Worm (Caenorhabditis elegans): ENCODE data around the gene F23D12.7.

F23D12.7 gene

DNA sequence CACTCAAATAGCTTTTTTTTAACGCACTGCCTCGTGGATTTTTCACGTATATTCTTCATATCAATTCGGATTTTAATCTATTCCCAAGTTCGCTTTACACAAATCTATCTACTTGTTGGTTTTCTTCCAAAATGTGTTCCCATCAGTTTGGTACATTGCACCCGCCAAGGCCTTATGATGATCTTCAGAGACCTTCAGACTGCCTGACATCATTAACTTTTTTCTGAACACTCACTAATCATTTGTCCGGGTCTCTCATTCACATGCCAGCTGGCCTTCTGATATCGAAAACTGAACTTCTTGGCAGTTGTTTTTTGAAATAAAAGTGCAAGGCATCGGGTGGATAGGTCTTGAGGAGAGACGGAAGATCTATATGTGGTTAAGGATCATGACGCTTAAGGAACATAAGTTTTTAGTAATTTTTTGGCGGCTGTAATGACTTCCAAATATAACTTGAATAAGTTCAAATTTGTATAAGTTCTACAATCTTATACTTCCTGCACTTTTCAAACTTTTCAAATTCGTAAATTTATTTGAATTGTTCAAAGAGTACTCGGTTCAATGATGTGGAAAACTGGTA lies 46.3 kb upstream of the F23D12.7 start:
- TF ChIP-seq F44E2.7 (GFP tag; IDR thresholded peaks at IDR 0.05) (no peak), unc-62 (GFP tag; optimal IDR thresholded peaks at IDR 0.05 in 1 of 2) (peak in 1 of 2 experiments; percentile 97), unc-62 (tag; optimal IDR thresholded peaks at IDR 0.05) (no peak), mdl-1 (tag; optimal IDR thresholded peaks at IDR 0.05) (peak in 1 of 2 experiments; percentile 45), tra-1 (GFP tag; IDR thresholded peaks at IDR 0.05) (peak; percentile 45; the same call in 1 of the 2 replicates), nhr-28 (tag; optimal IDR thresholded peaks at IDR 0.05) (peak; percentile 60), hmg-1.1 (GFP tag; IDR thresholded peaks at IDR 0.05) (no peak), dmd-6 (GFP tag; IDR thresholded peaks at IDR 0.05) (peak; percentile 41), hlh-30 (tag; optimal IDR thresholded peaks at IDR 0.05; ENCODE audit: insufficient read depth) (peak; percentile 86), unc-130 (GFP tag; optimal IDR thresholded peaks at IDR 0.05) (no peak), daf-16 (GFP tag; optimal IDR thresholded peaks at IDR 0.05) (no peak), daf-16 (tag; optimal IDR thresholded peaks at IDR 0.05) (no peak), nhr-48 (tag; optimal IDR thresholded peaks at IDR 0.05) (peak; percentile 4), ctbp-1 (GFP tag; IDR thresholded peaks at IDR 0.05) (0 out of 2 replicates have a peak, but pooled peaks have one; percentile 39), aha-1 (tag) (peak; percentile 90), nhr-25 (tag; optimal IDR thresholded peaks at IDR 0.05; ENCODE audit: borderline replicate concordance, insufficient read depth) (peak; percentile 8), lsy-2 (tag; optimal IDR thresholded peaks at IDR 0.05) (peak in 1 of 2 experiments; percentile 27), hlh-11 (tag; optimal IDR thresholded peaks at IDR 0.05) (peak; percentile 11)

DNA sequence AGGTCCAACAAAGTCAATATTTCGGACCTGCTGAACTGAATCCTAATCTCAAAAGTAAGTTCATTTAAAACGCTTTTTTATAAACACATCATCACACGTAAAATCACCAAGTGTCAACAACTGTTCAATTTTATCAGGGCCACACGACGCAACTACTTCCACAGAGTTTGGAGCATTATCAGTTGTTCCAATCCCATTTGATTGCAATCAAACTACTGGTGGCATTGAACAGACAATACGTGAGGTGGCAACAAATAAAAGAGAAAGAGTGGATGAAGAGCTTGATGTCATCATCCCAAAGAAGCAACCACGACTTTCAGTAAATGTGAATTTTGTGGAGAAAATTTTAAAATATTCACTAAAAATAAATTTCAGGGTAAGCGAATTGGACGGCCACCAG lies 42.9 kb upstream of the F23D12.7 start:
- TF ChIP-seq zfp-3 (GFP tag; conservative IDR thresholded peaks at IDR 0.05) = no peak
- no peak for TF ChIP-seq lin-15B (tag; optimal IDR thresholded peaks at IDR 0.05)
- TF ChIP-seq daf-16 (GFP tag; optimal IDR thresholded peaks at IDR 0.05) = peak in 1 of 2 experiments; percentile 1
- TF ChIP-seq daf-16 (tag; optimal IDR thresholded peaks at IDR 0.05) = peak; percentile 17
- TF ChIP-seq php-3 (GFP tag; IDR thresholded peaks at IDR 0.05) = no peak
- no peak for TF ChIP-seq dpl-1 (GFP tag; optimal IDR thresholded peaks at IDR 0.05)
- no peak for TF ChIP-seq vab-7 (GFP tag; IDR thresholded peaks at IDR 0.05)
- no peak for TF ChIP-seq nhr-10 (tag; optimal IDR thresholded peaks at IDR 0.05)
- TF ChIP-seq attf-4 (tag; optimal IDR thresholded peaks at IDR 0.05) = no peak

DNA sequence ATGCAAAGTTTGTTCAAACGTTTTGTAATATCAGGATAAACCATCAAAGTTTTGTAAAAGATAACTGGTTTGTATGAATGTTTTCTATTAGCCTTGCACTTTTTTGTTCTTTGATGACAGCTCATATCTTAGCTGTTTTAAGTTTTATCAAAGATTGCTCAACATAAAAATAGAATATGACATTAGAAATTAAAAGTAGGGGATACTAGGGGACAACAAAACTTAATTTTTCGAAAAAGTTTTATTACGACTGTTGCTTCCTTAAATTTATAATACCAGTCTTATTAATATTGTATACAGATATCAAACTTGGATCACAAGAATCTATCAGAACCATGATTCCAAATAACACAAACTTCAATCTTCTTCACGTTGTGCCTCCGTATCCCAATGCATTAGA lies 42.1 kb upstream of the F23D12.7 start, which contains the start of gene ztf-14:
Gene ztf-14 (plus strand): TSS at position 301 of the 400 bp plus-strand sequence.
- TF ChIP-seq ZK337.2 (GFP tag; IDR thresholded peaks at IDR 0.05) (no peak), F49E8.2 (tag; optimal IDR thresholded peaks at IDR 0.05; ENCODE audit: borderline replicate concordance) (no peak), hlh-30 (tag; optimal IDR thresholded peaks at IDR 0.05; ENCODE audit: insufficient read depth) (no peak), ztf-7 (tag; optimal IDR thresholded peaks at IDR 0.05) (no peak), saeg-2 (GFP tag; IDR thresholded peaks at IDR 0.05) (no peak), mes-2 (tag; optimal IDR thresholded peaks at IDR 0.05; ENCODE audit: poor library complexity, severe bottlenecking) (no peak), ceh-82 (tag; optimal IDR thresholded peaks at IDR 0.05) (no peak), nhr-28 (tag; optimal IDR thresholded peaks at IDR 0.05) (no peak), ceh-32 (tag; optimal IDR thresholded peaks at IDR 0.05; ENCODE audit: poor library complexity) (no peak), aly-2 (tag; optimal IDR thresholded peaks at IDR 0.05) (no peak)

DNA sequence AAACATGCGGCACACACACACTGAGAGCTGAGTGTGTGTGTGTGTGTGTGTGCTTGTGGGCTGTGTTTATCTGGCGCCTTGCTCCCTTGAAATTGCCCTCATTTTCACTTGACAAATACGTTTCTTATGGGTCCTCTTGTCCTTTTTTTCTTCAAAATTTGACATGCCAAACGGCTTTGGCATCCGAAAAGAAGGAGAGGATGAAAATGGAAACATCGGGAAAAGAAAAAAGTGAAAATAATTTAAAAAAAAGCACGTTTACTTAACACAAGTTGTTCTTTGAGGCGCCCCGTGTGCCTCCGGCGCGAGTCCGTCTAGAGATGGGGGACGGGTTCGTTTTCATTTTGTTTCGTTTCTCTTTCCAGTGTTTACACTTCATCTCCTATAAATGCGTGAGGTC lies 41.4 kb upstream of the F23D12.7 start:
- no peak for TF ChIP-seq sdz-12 (GFP tag; optimal IDR thresholded peaks at IDR 0.05)
- TF ChIP-seq tra-1 (GFP tag; IDR thresholded peaks at IDR 0.05) = no peak
- no peak for TF ChIP-seq mdl-1 (tag; optimal IDR thresholded peaks at IDR 0.05)
- peak; percentile 81 for TF ChIP-seq aha-1 (tag)
- no peak for TF ChIP-seq Y5F2A.4 (GFP tag; optimal IDR thresholded peaks at IDR 0.05)
- peak in 1 of 2 experiments; percentile 82 for TF ChIP-seq hif-1 (tag; optimal IDR thresholded peaks at IDR 0.05)
- TF ChIP-seq hlh-30 (tag; optimal IDR thresholded peaks at IDR 0.05; ENCODE audit: insufficient read depth) = peak; percentile 20
- no peak for TF ChIP-seq arid-1 (GFP tag; conservative IDR thresholded peaks at IDR 0.05)
- TF ChIP-seq nhr-10 (tag; optimal IDR thresholded peaks at IDR 0.05) = no peak
- no peak for TF ChIP-seq mdt-29 (GFP tag; IDR thresholded peaks at IDR 0.05)
- no peak for TF ChIP-seq nhr-77 (tag; optimal IDR thresholded peaks at IDR 0.05)
- TF ChIP-seq nhr-6 (tag; optimal IDR thresholded peaks at IDR 0.05) = no peak
